Fruit fly (Drosophila melanogaster): ENCODE results near the gene Kdm2.

The Kdm2 gene

dm6 chr3R:9013765-9014380, 38.4 kb upstream of the Kdm2 start:
- TF ChIP-seq Eip75B (GFP tag; optimal IDR thresholded peaks at IDR 0.05) (no peak), eg (GFP tag; IDR thresholded peaks at IDR 0.05) (peak; percentile 60), CG11762 (GFP tag; optimal IDR thresholded peaks at IDR 0.05; ENCODE audit: insufficient read depth) (no peak), net (GFP tag; optimal IDR thresholded peaks at IDR 0.05) (no peak), pdm3 (GFP tag; optimal IDR thresholded peaks at IDR 0.05) (no peak), ss (GFP tag; optimal IDR thresholded peaks at IDR 0.05) (peak in 1 of 2 experiments; percentile 59), Ets21C (GFP tag; optimal IDR thresholded peaks at IDR 0.05) (no peak), CG6163 (GFP tag; IDR thresholded peaks at IDR 0.05) (peak; percentile 48; the same call in 2 of the 3 replicates), CG10631 (GFP tag; optimal IDR thresholded peaks at IDR 0.05) (no peak), cyc (GFP tag; optimal IDR thresholded peaks at IDR 0.05) (peak; percentile 55), Gug (GFP tag; IDR thresholded peaks at IDR 0.05) (0 out of 2 replicates have a peak, but pooled peaks have one; percentile 16), CG32006 (GFP tag; optimal IDR thresholded peaks at IDR 0.05) (no peak), topi (GFP tag; optimal IDR thresholded peaks at IDR 0.05) (peak; percentile 57), Eip93F (GFP tag; optimal IDR thresholded peaks at IDR 0.05) (no peak), OdsH (GFP tag; optimal IDR thresholded peaks at IDR 0.05) (no peak), CG6792 (GFP tag; optimal IDR thresholded peaks at IDR 0.05) (peak; percentile 47), CG4318 (GFP tag; optimal IDR thresholded peaks at IDR 0.05) (no peak), CG31627 (GFP tag; optimal IDR thresholded peaks at IDR 0.05) (peak; percentile 75), CG3032 (tag; optimal IDR thresholded peaks at IDR 0.05) (peak; percentile 54), Met (GFP tag; optimal IDR thresholded peaks at IDR 0.05) (no peak), Hr38 (GFP tag; optimal IDR thresholded peaks at IDR 0.05) (no peak), vri (GFP tag; optimal IDR thresholded peaks at IDR 0.05) (peak; percentile 99), fkh (GFP tag; optimal IDR thresholded peaks at IDR 0.05) (peak; percentile 68), CG8319 (GFP tag; optimal IDR thresholded peaks at IDR 0.05) (no peak), fd85E (GFP tag; optimal IDR thresholded peaks at IDR 0.05) (no peak), Ets96B (tag; optimal IDR thresholded peaks at IDR 0.05) (peak; percentile 15), spab (GFP tag; optimal IDR thresholded peaks at IDR 0.05) (no peak), lz (GFP tag; optimal IDR thresholded peaks at IDR 0.05) (peak; percentile 68), achi (GFP tag; optimal IDR thresholded peaks at IDR 0.05) (no peak), Sox15 (GFP tag; optimal IDR thresholded peaks at IDR 0.05) (peak; percentile 21), svp (GFP tag) (peak; percentile 28), CG7368 (GFP tag; optimal IDR thresholded peaks at IDR 0.05) (no peak), CG16779 (tag; optimal IDR thresholded peaks at IDR 0.05) (no peak), CG10669 (GFP tag; optimal IDR thresholded peaks at IDR 0.05) (no peak), CG8632 (GFP tag; optimal IDR thresholded peaks at IDR 0.05) (no peak), CG1621 (tag; optimal IDR thresholded peaks at IDR 0.05) (peak; percentile 22), CG11902 (GFP tag; optimal IDR thresholded peaks at IDR 0.05) (peak; percentile 34), Sox102F (GFP tag; optimal IDR thresholded peaks at IDR 0.05) (no peak), esn (GFP tag; optimal IDR thresholded peaks at IDR 0.05) (peak; percentile 74), CG11294 (GFP tag; IDR thresholded peaks at IDR 0.05) (no peak), CG6808 (GFP tag; optimal IDR thresholded peaks at IDR 0.05) (no peak), acj6 (GFP tag; optimal IDR thresholded peaks at IDR 0.05) (peak; percentile 64), dac (GFP tag; optimal IDR thresholded peaks at IDR 0.05) (peak; percentile 37), Blimp-1 (GFP tag; optimal IDR thresholded peaks at IDR 0.05) (no peak), CG8119 (GFP tag; IDR thresholded peaks at IDR 0.05) (no peak; the same call in 2 of the 3 replicates), CG15336 (GFP tag; IDR thresholded peaks at IDR 0.05) (no peak; the same call in 1 of the 2 replicates), CG9139 (GFP tag; optimal IDR thresholded peaks at IDR 0.05) (no peak), Smox (GFP tag; optimal IDR thresholded peaks at IDR 0.05) (no peak), dsx (GFP tag; optimal IDR thresholded peaks at IDR 0.05; ENCODE audit: poor library complexity, severe bottlenecking) (peak; percentile 32), Hr4 (GFP tag; optimal IDR thresholded peaks at IDR 0.05) (no peak), CG6276 (GFP tag; optimal IDR thresholded peaks at IDR 0.05) (no peak)
